Worm (Caenorhabditis elegans): Measurements from ENCODE around the gene lem-4.

lem-4 gene

ce11 chrIV:855483-855882 lies 903 bp upstream of the lem-4 start:
- TF ChIP-seq ZK546.5 (tag; optimal IDR thresholded peaks at IDR 0.05) (no peak), ceh-16 (tag; optimal IDR thresholded peaks at IDR 0.05) (no peak), nhr-12 (tag; optimal IDR thresholded peaks at IDR 0.05) (no peak), ceh-82 (tag; optimal IDR thresholded peaks at IDR 0.05) (no peak), nhr-21 (tag; optimal IDR thresholded peaks at IDR 0.05) (no peak), fos-1 (tag; optimal IDR thresholded peaks at IDR 0.05) (peak; percentile 87), elt-3 (tag; optimal IDR thresholded peaks at IDR 0.05) (no peak), mdl-1 (tag; optimal IDR thresholded peaks at IDR 0.05) (no peak), C34F6.9 (tag; optimal IDR thresholded peaks at IDR 0.05) (no peak)

ce11 chrIV:848207-848606 lies 6.4 kb downstream of the lem-4 start:
- TF ChIP-seq ztf-1 (GFP tag; conservative IDR thresholded peaks at IDR 0.05), result no peak
- TF ChIP-seq lin-39 (tag; optimal IDR thresholded peaks at IDR 0.05), result no peak
- no peak for TF ChIP-seq peb-1 (tag; optimal IDR thresholded peaks at IDR 0.05)
- TF ChIP-seq ztf-4 (tag; optimal IDR thresholded peaks at IDR 0.05), result no peak
- TF ChIP-seq mbf-1 (tag; optimal IDR thresholded peaks at IDR 0.05), result no peak
- TF ChIP-seq Y55F3AM.14 (GFP tag; optimal IDR thresholded peaks at IDR 0.05), result no peak
- no peak for TF ChIP-seq mdl-1 (tag; optimal IDR thresholded peaks at IDR 0.05)
- no peak for TF ChIP-seq elt-1 (tag; optimal IDR thresholded peaks at IDR 0.05)
- TF ChIP-seq mab-5 (tag; optimal IDR thresholded peaks at IDR 0.05), result no peak
- no peak for TF ChIP-seq crh-2 (tag; optimal IDR thresholded peaks at IDR 0.05)

- no peak for TF ChIP-seq peb-1 (tag; optimal IDR thresholded peaks at IDR 0.05)
- TF ChIP-seq lin-39 (tag; optimal IDR thresholded peaks at IDR 0.05), result no peak
- TF ChIP-seq blmp-1 (tag; optimal IDR thresholded peaks at IDR 0.05; ENCODE audit: insufficient read depth), result no peak
- no peak for TF ChIP-seq lin-13 (GFP tag; optimal IDR thresholded peaks at IDR 0.05)
- no peak for TF ChIP-seq nhr-6 (tag; optimal IDR thresholded peaks at IDR 0.05)
These were observed 9.4 kb downstream of the lem-4 start, which contains the start of gene lgc-33 for ce11 chrIV:845198-845597. Gene lgc-33, plus strand, starts transcription at chrIV:845498.

- TF ChIP-seq fos-1 (tag; optimal IDR thresholded peaks at IDR 0.05) (peak; percentile 49), ztf-4 (tag; optimal IDR thresholded peaks at IDR 0.05) (no peak), gmeb-1 (tag; optimal IDR thresholded peaks at IDR 0.05) (peak; percentile 57), R02D3.7 (tag; optimal IDR thresholded peaks at IDR 0.05) (no peak), mab-5 (tag; optimal IDR thresholded peaks at IDR 0.05) (no peak), Y55F3AM.14 (GFP tag; optimal IDR thresholded peaks at IDR 0.05) (no peak), nhr-11 (tag; optimal IDR thresholded peaks at IDR 0.05) (no peak), nhr-129 (tag; optimal IDR thresholded peaks at IDR 0.05) (peak; percentile 60), nhr-23 (tag; optimal IDR thresholded peaks at IDR 0.05) (no peak), lin-13 (GFP tag; optimal IDR thresholded peaks at IDR 0.05) (peak; percentile 17), nhr-77 (tag; optimal IDR thresholded peaks at IDR 0.05) (no peak), F13H6.1 (tag; optimal IDR thresholded peaks at IDR 0.05) (peak; percentile 5), snpc-4 (tag; optimal IDR thresholded peaks at IDR 0.05) (no peak), nhr-237 (tag; optimal IDR thresholded peaks at IDR 0.05) (no peak), nhr-25 (tag; optimal IDR thresholded peaks at IDR 0.05) (peak; percentile 7), peb-1 (tag; optimal IDR thresholded peaks at IDR 0.05) (no peak), unc-55 (GFP tag; optimal IDR thresholded peaks at IDR 0.05) (peak; percentile 60), sma-9 (GFP tag; optimal IDR thresholded peaks at IDR 0.05) (peak; percentile 28), sma-9 (tag; optimal IDR thresholded peaks at IDR 0.05) (no peak), C34F6.9 (tag; optimal IDR thresholded peaks at IDR 0.05) (peak; percentile 47), elt-3 (tag; optimal IDR thresholded peaks at IDR 0.05) (no peak), lsy-2 (tag; optimal IDR thresholded peaks at IDR 0.05) (peak in 1 of 2 experiments; percentile 22), crh-2 (tag; optimal IDR thresholded peaks at IDR 0.05) (peak; percentile 51), skn-1 (tag; optimal IDR thresholded peaks at IDR 0.05) (no peak), sma-3 (GFP tag; optimal IDR thresholded peaks at IDR 0.05) (peak; percentile 6), alr-1 (tag; optimal IDR thresholded peaks at IDR 0.05) (no peak), lin-11 (tag; optimal IDR thresholded peaks at IDR 0.05) (no peak)
These were observed 11.9 kb downstream of the lem-4 start for ce11 chrIV:842630-843029.
